Fruit fly (Drosophila melanogaster): ENCODE results near the gene Elp3.

DNA sequence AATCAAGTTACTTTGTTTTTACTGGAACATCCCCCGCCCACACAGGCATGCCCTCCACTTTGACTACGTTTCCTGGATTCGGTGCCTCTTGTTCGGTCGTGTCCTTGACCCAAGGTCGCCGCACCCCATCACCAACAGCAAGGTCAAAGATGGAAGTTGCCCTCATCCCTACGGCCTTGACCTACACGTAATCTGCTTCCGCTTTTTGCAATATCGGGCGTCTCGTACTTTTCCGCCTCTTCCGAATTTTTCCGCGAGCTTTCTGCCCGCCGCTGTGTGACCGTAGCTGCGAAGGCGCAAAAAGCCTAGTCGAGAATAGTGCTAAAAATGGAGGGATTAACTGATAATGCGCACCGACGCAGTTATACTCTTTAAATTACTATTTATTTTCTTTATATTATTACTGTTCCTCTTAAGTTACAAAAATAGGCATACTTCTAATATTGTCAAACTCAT lies 12.0 kb downstream of the Elp3 start, which contains the start of gene Gs1l:
- TF ChIP-seq dmrt93B (GFP tag; optimal IDR thresholded peaks at IDR 0.05) = no peak
- TF ChIP-seq dl (GFP tag; optimal IDR thresholded peaks at IDR 0.05; ENCODE audit: insufficient read depth in 1 of 2, partially characterized antibody in 2 of 2) = no peak
- TF ChIP-seq brk (GFP tag; optimal IDR thresholded peaks at IDR 0.05) = no peak
- no peak for TF ChIP-seq pan (optimal IDR thresholded peaks at IDR 0.05)
- TF ChIP-seq psq (GFP tag; optimal IDR thresholded peaks at IDR 0.05) = no peak
- TF ChIP-seq CrebA (GFP tag; optimal IDR thresholded peaks at IDR 0.05; ENCODE audit: borderline replicate concordance) = no peak
- no peak for TF ChIP-seq sage (GFP tag; optimal IDR thresholded peaks at IDR 0.05)
- no peak for TF ChIP-seq Jra (GFP tag; optimal IDR thresholded peaks at IDR 0.05)

Data from whole organism, wandering third instar larva.